Fruit fly (Drosophila melanogaster): Measurements from ENCODE around the gene eRF3.

eRF3 gene

dm6 chr2L:12487311-12487710, 53.1 kb downstream of the eRF3 start (continued):
- TF ChIP-seq inv (GFP tag; IDR thresholded peaks at IDR 0.05; ENCODE audit: partially characterized antibody), result no peak
- TF ChIP-seq nerfin-2 (GFP tag; IDR thresholded peaks at IDR 0.05; ENCODE audit: partially characterized antibody), result no peak
- TF ChIP-seq CG1603 (tag; optimal IDR thresholded peaks at IDR 0.05), result peak; percentile 50
- TF ChIP-seq CG7745 (tag; optimal IDR thresholded peaks at IDR 0.05), result peak; percentile 28
- peak; percentile 37 for TF ChIP-seq Sox102F (GFP tag; optimal IDR thresholded peaks at IDR 0.05)
- TF ChIP-seq D (optimal IDR thresholded peaks at IDR 0.05), result no peak
- peak; percentile 48 for TF ChIP-seq D (GFP tag; optimal IDR thresholded peaks at IDR 0.05)
- no peak for TF ChIP-seq CG13894 (tag; optimal IDR thresholded peaks at IDR 0.05)
- no peak for TF ChIP-seq CG9932 (GFP tag; IDR thresholded peaks at IDR 0.05)
- no peak for TF ChIP-seq CG16815 (GFP tag; optimal IDR thresholded peaks at IDR 0.05)
- TF ChIP-seq CG17328 (GFP tag; IDR thresholded peaks at IDR 0.05), result no peak
- TF ChIP-seq toy (GFP tag; IDR thresholded peaks at IDR 0.05), result no peak
- no peak for TF ChIP-seq CG18599 (GFP tag; optimal IDR thresholded peaks at IDR 0.05)
- peak; percentile 32 for TF ChIP-seq CG11504 (tag; optimal IDR thresholded peaks at IDR 0.05)
- peak; percentile 56 for TF ChIP-seq sd (tag; optimal IDR thresholded peaks at IDR 0.05)
- no peak for TF ChIP-seq zfh2 (GFP tag; optimal IDR thresholded peaks at IDR 0.05)
- TF ChIP-seq phol (tag; optimal IDR thresholded peaks at IDR 0.05), result no peak
- no peak for TF ChIP-seq CG34224 (GFP tag; IDR thresholded peaks at IDR 0.05; ENCODE audit: partially characterized antibody)
- TF ChIP-seq Rx (GFP tag; IDR thresholded peaks at IDR 0.05), result no peak
- no peak for TF ChIP-seq HLH4C (GFP tag; IDR thresholded peaks at IDR 0.05; ENCODE audit: partially characterized antibody)
- peak; percentile 43 for TF ChIP-seq run (tag; optimal IDR thresholded peaks at IDR 0.05)
- TF ChIP-seq CG10979 (tag; optimal IDR thresholded peaks at IDR 0.05), result peak; percentile 26
- TF ChIP-seq sens (GFP tag), result peak; percentile 84
- TF ChIP-seq CG9215 (GFP tag; IDR thresholded peaks at IDR 0.05), result no peak
- no peak for TF ChIP-seq ham (GFP tag; IDR thresholded peaks at IDR 0.05)
- TF ChIP-seq chif (GFP tag; optimal IDR thresholded peaks at IDR 0.05), result no peak
- no peak for TF ChIP-seq CkIIα-i1 (GFP tag; IDR thresholded peaks at IDR 0.05)
- TF ChIP-seq danr (GFP tag; IDR thresholded peaks at IDR 0.05), result no peak
- TF ChIP-seq CG7271 (tag; optimal IDR thresholded peaks at IDR 0.05), result peak; percentile 21
- TF ChIP-seq CG2678 (tag; optimal IDR thresholded peaks at IDR 0.05), result peak; percentile 58
- no peak for TF ChIP-seq Dbx (GFP tag; IDR thresholded peaks at IDR 0.05)
- TF ChIP-seq CG10431 (GFP tag; optimal IDR thresholded peaks at IDR 0.05), result peak; percentile 78
- TF ChIP-seq H15 (GFP tag; IDR thresholded peaks at IDR 0.05), result no peak
- TF ChIP-seq gro (GFP tag; optimal IDR thresholded peaks at IDR 0.05), result no peak
- TF ChIP-seq CG6854 (GFP tag; optimal IDR thresholded peaks at IDR 0.05), result no peak
- TF ChIP-seq Jarid2 (GFP tag; optimal IDR thresholded peaks at IDR 0.05), result peak; percentile 15
- TF ChIP-seq ttk (GFP tag; IDR thresholded peaks at IDR 0.05), result no peak
- no peak for TF ChIP-seq Drgx (GFP tag; IDR thresholded peaks at IDR 0.05)
- peak; percentile 62 for TF ChIP-seq CG12071 (GFP tag; optimal IDR thresholded peaks at IDR 0.05)
- TF ChIP-seq CG4282 (GFP tag; optimal IDR thresholded peaks at IDR 0.05), result no peak
- TF ChIP-seq mld (GFP tag; IDR thresholded peaks at IDR 0.05; ENCODE audit: partially characterized antibody), result no peak
- peak; percentile 78 for TF ChIP-seq CG15696 (tag; optimal IDR thresholded peaks at IDR 0.05)
- no peak for TF ChIP-seq sug (tag; optimal IDR thresholded peaks at IDR 0.05)
- TF ChIP-seq CG12391 (tag; optimal IDR thresholded peaks at IDR 0.05), result peak; percentile 0
- TF ChIP-seq CG10274 (GFP tag; optimal IDR thresholded peaks at IDR 0.05), result no peak
- TF ChIP-seq nerfin-1 (tag; optimal IDR thresholded peaks at IDR 0.05), result peak; percentile 52
- no peak for TF ChIP-seq CG11695 (GFP tag; IDR thresholded peaks at IDR 0.05)
- no peak for TF ChIP-seq CG3726 (GFP tag; IDR thresholded peaks at IDR 0.05)
- TF ChIP-seq Bdp1 (GFP tag; optimal IDR thresholded peaks at IDR 0.05), result no peak
- no peak for TF ChIP-seq hb (GFP tag; IDR thresholded peaks at IDR 0.05; ENCODE audit: partially characterized antibody)
- TF ChIP-seq CG6813 (GFP tag; optimal IDR thresholded peaks at IDR 0.05), result peak; percentile 69

All from whole organism, embryonic.